Worm (Caenorhabditis elegans) whole organism, L3 larva: ENCODE measurements around the gene trap-2.

Experiments
- R02D3.7 ChIP-seq: fragments of 150-350 bp; optimal IDR thresholded peaks from 2 replicates; lab custom pipeline; 2014; ENCODE audit warnings: missing biosample characterization, missing genetic modification characterization
- ZK546.5 ChIP-seq: sonication (generic microtip); optimal IDR thresholded peaks from 2 replicates; lab custom pipeline; 2017; ENCODE audit warnings: missing biosample characterization, missing genetic modification characterization
- aly-2 ChIP-seq: fragments of 150-350 bp; optimal IDR thresholded peaks from 2 replicates; lab custom pipeline; 2014; ENCODE audit warnings: missing biosample characterization, missing genetic modification characterization
- ama-1 ChIP-seq: fragments of 150-350 bp; optimal IDR thresholded peaks from 2 replicates; lab custom pipeline; 2018
- ceh-16 ChIP-seq: sonication (generic microtip); optimal IDR thresholded peaks from 2 replicates; lab custom pipeline; 2017; ENCODE audit warnings: missing biosample characterization, missing genetic modification characterization
- ceh-28 ChIP-seq: fragments of 150-350 bp; optimal IDR thresholded peaks from 2 replicates; lab custom pipeline; 2014; ENCODE audit warnings: missing biosample characterization, missing genetic modification reagents, missing genetic modification characterization
- ceh-82 ChIP-seq: fragments of 150-350 bp; optimal IDR thresholded peaks from 2 replicates; lab custom pipeline; 2014; ENCODE audit warnings: missing biosample characterization, missing genetic modification characterization
- ceh-9 ChIP-seq: sonication (generic microtip); optimal IDR thresholded peaks from 2 replicates; lab custom pipeline; 2018; ENCODE audit warnings: missing biosample characterization, missing genetic modification characterization
- daf-12 ChIP-seq: fragments of 150-350 bp; optimal IDR thresholded peaks from 2 replicates; lab custom pipeline; 2014; ENCODE audit warnings: missing biosample characterization, missing genetic modification reagents, missing genetic modification characterization
- egl-5 ChIP-seq: fragments of 150-350 bp; optimal IDR thresholded peaks from 2 replicates; lab custom pipeline; 2017; ENCODE audit warnings: missing biosample characterization, missing genetic modification reagents, missing genetic modification characterization, inconsistent platforms
- elt-1 ChIP-seq: fragments of 150-350 bp; optimal IDR thresholded peaks from 2 replicates; lab custom pipeline; 2014; ENCODE audit warnings: missing biosample characterization, missing genetic modification characterization
- elt-2 ChIP-seq: sonication (generic microtip); optimal IDR thresholded peaks from 2 replicates; lab custom pipeline; 2016; ENCODE audit warnings: missing genetic modification reagents, mild to moderate bottlenecking, missing genetic modification characterization, missing compliant biosample characterization
- elt-3 ChIP-seq, 3 experiments: fragments of 150-350 bp in 1 of 3; sonication (generic microtip) in 2 of 3; optimal IDR thresholded peaks; 2 replicates in 2 of 3; 4 replicates in 1 of 3; lab custom pipeline; 2014 to 2017; ENCODE audit warnings: missing biosample characterization in 3 of 3, missing genetic modification characterization in 3 of 3
- eor-1 ChIP-seq, 2 experiments: fragments of 150-350 bp; optimal IDR thresholded peaks; 2 replicates each; lab custom pipeline; 2014 to 2018; ENCODE audit warnings: missing biosample characterization in 2 of 2, missing genetic modification characterization in 2 of 2
- fkh-10 ChIP-seq: sonication (generic microtip); optimal IDR thresholded peaks from 2 replicates; lab custom pipeline; 2017; ENCODE audit warnings: missing biosample characterization, missing genetic modification reagents, missing genetic modification characterization
- fkh-2 ChIP-seq: fragments of 150-350 bp; optimal IDR thresholded peaks from 2 replicates; lab custom pipeline; 2014; ENCODE audit warnings: missing biosample characterization, missing genetic modification reagents, missing genetic modification characterization
- fos-1 ChIP-seq: fragments of 150-350 bp; optimal IDR thresholded peaks from 2 replicates; lab custom pipeline; 2014; ENCODE audit warnings: missing biosample characterization, missing genetic modification characterization
- hmg-11 ChIP-seq: sonication (generic microtip); optimal IDR thresholded peaks from 2 replicates; lab custom pipeline; 2016; ENCODE audit warnings: missing genetic modification characterization, missing compliant biosample characterization
- jun-1 ChIP-seq: fragments of 150-350 bp; optimal IDR thresholded peaks from 2 replicates; lab custom pipeline; 2014; ENCODE audit warnings: missing biosample characterization, missing genetic modification reagents, missing genetic modification characterization
- lin-15B ChIP-seq: fragments of 150-350 bp; optimal IDR thresholded peaks from 2 replicates; lab custom pipeline; 2014; ENCODE audit warnings: missing biosample characterization, missing genetic modification characterization
- lin-39 ChIP-seq: fragments of 150-350 bp; optimal IDR thresholded peaks from 2 replicates; lab custom pipeline; 2018; ENCODE audit warnings: missing biosample characterization, missing genetic modification reagents, missing genetic modification characterization
- lsy-12 ChIP-seq: sonication (generic microtip); optimal IDR thresholded peaks from 2 replicates; lab custom pipeline; 2016; ENCODE audit warnings: mild to moderate bottlenecking, missing genetic modification characterization, missing compliant biosample characterization
- mml-1 ChIP-seq: fragments of 150-350 bp; sonication (generic microtip); optimal IDR thresholded peaks from 3 replicates; lab custom pipeline; 2014; ENCODE audit warnings: missing biosample characterization, missing genetic modification characterization
- nfya-1 ChIP-seq: sonication (generic microtip); optimal IDR thresholded peaks from 2 replicates; lab custom pipeline; 2017; ENCODE audit warnings: missing genetic modification characterization, mild to moderate bottlenecking, missing compliant biosample characterization, antibody characterized with exemption, moderate library complexity; ENCODE audit not compliant: insufficient read depth
- nhr-11 ChIP-seq: fragments of 150-350 bp; optimal IDR thresholded peaks from 2 replicates; lab custom pipeline; 2014; ENCODE audit warnings: missing biosample characterization, missing genetic modification characterization
- nhr-12 ChIP-seq: fragments of 150-350 bp; optimal IDR thresholded peaks from 2 replicates; lab custom pipeline; 2014; ENCODE audit warnings: missing biosample characterization, missing genetic modification characterization
- nhr-23 ChIP-seq: fragments of 150-350 bp; optimal IDR thresholded peaks from 2 replicates; lab custom pipeline; 2014; ENCODE audit warnings: missing biosample characterization, missing genetic modification reagents, missing genetic modification characterization
- nhr-237 ChIP-seq: fragments of 150-350 bp; optimal IDR thresholded peaks from 2 replicates; lab custom pipeline; 2014; ENCODE audit warnings: missing biosample characterization, missing genetic modification characterization
- nhr-25 ChIP-seq: sonication (generic microtip); optimal IDR thresholded peaks from 2 replicates; lab custom pipeline; 2017; ENCODE audit warnings: missing biosample characterization, missing genetic modification characterization
- nhr-28 ChIP-seq: fragments of 150-350 bp; optimal IDR thresholded peaks from 2 replicates; lab custom pipeline; 2014; ENCODE audit warnings: missing biosample characterization, missing genetic modification characterization
- nhr-43 ChIP-seq: sonication (generic microtip); optimal IDR thresholded peaks from 2 replicates; lab custom pipeline; 2016; ENCODE audit warnings: mild to moderate bottlenecking, missing genetic modification characterization, missing compliant biosample characterization; ENCODE audit not compliant: poor library complexity, severe bottlenecking
- nhr-67 ChIP-seq: fragments of 150-350 bp; optimal IDR thresholded peaks from 2 replicates; lab custom pipeline; 2014; ENCODE audit warnings: missing biosample characterization, missing genetic modification characterization
- nhr-76 ChIP-seq: fragments of 150-350 bp; sonication (generic microtip); optimal IDR thresholded peaks from 5 replicates; lab custom pipeline; 2014; ENCODE audit warnings: missing biosample characterization, missing genetic modification characterization
- nhr-77 ChIP-seq: fragments of 150-350 bp; optimal IDR thresholded peaks from 2 replicates; lab custom pipeline; 2014; ENCODE audit warnings: missing biosample characterization, missing genetic modification characterization
- pha-4 ChIP-seq: fragments of 150-350 bp; optimal IDR thresholded peaks from 2 replicates; lab custom pipeline; 2014; ENCODE audit warnings: missing biosample characterization, missing genetic modification reagents, missing genetic modification characterization
- pqm-1 ChIP-seq: fragments of 150-350 bp; optimal IDR thresholded peaks from 2 replicates; lab custom pipeline; 2017; ENCODE audit warnings: missing biosample characterization, missing genetic modification characterization, inconsistent platforms
- sea-2 ChIP-seq: fragments of 150-350 bp; sonication (generic microtip); optimal IDR thresholded peaks from 4 replicates; lab custom pipeline; 2014; ENCODE audit warnings: missing biosample characterization, missing genetic modification reagents, missing genetic modification characterization
- skn-1 ChIP-seq: fragments of 150-350 bp; optimal IDR thresholded peaks from 2 replicates; lab custom pipeline; 2014; ENCODE audit warnings: missing biosample characterization, missing genetic modification characterization
- snpc-4 ChIP-seq: fragments of 150-350 bp; optimal IDR thresholded peaks from 2 replicates; lab custom pipeline; 2014; ENCODE audit warnings: missing biosample characterization, missing genetic modification characterization
- tbx-2 ChIP-seq: sonication (generic microtip); optimal IDR thresholded peaks from 2 replicates; lab custom pipeline; 2016; ENCODE audit warnings: mild to moderate bottlenecking, missing genetic modification characterization, missing compliant biosample characterization
- unc-39 ChIP-seq: sonication (generic microtip); optimal IDR thresholded peaks from 4 replicates; lab custom pipeline; 2017; ENCODE audit warnings: missing biosample characterization, missing genetic modification characterization
- unc-62 ChIP-seq: fragments of 150-350 bp; sonication (generic microtip); optimal IDR thresholded peaks from 4 replicates; lab custom pipeline; 2014; ENCODE audit warnings: missing biosample characterization, missing genetic modification reagents, missing genetic modification characterization
- zag-1 ChIP-seq: fragments of 150-350 bp; optimal IDR thresholded peaks from 2 replicates; lab custom pipeline; 2014; ENCODE audit warnings: missing biosample characterization, missing genetic modification characterization
- ztf-11 ChIP-seq: fragments of 150-350 bp; optimal IDR thresholded peaks from 2 replicates; lab custom pipeline; 2014; ENCODE audit warnings: missing biosample characterization, missing genetic modification characterization
- ztf-4 ChIP-seq: fragments of 150-350 bp; optimal IDR thresholded peaks from 2 replicates; lab custom pipeline; 2014; ENCODE audit warnings: missing biosample characterization, missing genetic modification characterization

The trap-2 gene

ce11 chrX:813063-813462 is 45.2 kb upstream of the trap-2 start, which contains the start of gene F25E2.3:
TSS of gene F25E2.3 (minus strand) at chrX:813163.
- TF ChIP-seq pha-4 = no peak
- no peak for TF ChIP-seq mml-1 (tag; lab: Kevin White, UChicago)
- TF ChIP-seq ztf-11 (tag; lab: Kevin White, UChicago) = no peak
- no peak for TF ChIP-seq zag-1 (tag; lab: Kevin White, UChicago)
- TF ChIP-seq hmg-11 (tag; lab: Kevin White, UChicago) = no peak
- TF ChIP-seq unc-62 (GFP tag; lab: Kevin White, UChicago) = no peak
- TF ChIP-seq fos-1 = no peak
- TF ChIP-seq ceh-9 (tag; lab: Kevin White, UChicago) = no peak
- TF ChIP-seq, all 47 proteins: peak for 0

ce11 chrX:812264-812663 is 44.4 kb upstream of the trap-2 start:
- TF ChIP-seq nhr-25 (no peak), ZK546.5 (tag; lab: Kevin White, UChicago) (no peak), ceh-16 (tag; lab: Kevin White, UChicago) (no peak), fkh-2 (no peak), ceh-82 (tag; lab: Kevin White, UChicago) (no peak)

- no peak for TF ChIP-seq pha-4
- TF ChIP-seq lsy-12 (tag; lab: Kevin White, UChicago) = no peak
- TF ChIP-seq elt-3 (tag; optimal IDR thresholded peaks at IDR 0.05; lab: Kevin White, UChicago) = no peak
- TF ChIP-seq lin-15B (tag; lab: Kevin White, UChicago) = no peak
- no peak for TF ChIP-seq R02D3.7 (tag; lab: Kevin White, UChicago)
- no peak for TF ChIP-seq nfya-1 (tag; lab: Kevin White, UChicago)
- TF ChIP-seq, all 47 proteins: peak for 0
Observed at ce11 chrX:810694-811093, 42.8 kb upstream of the trap-2 start, which contains the start of gene F25E2.2. TSS of gene F25E2.2 (minus strand) at chrX:810794.

- TF ChIP-seq nhr-67 (tag; lab: Kevin White, UChicago) (peak; percentile 70), R02D3.7 (tag; lab: Kevin White, UChicago) (peak; percentile 92), jun-1 (tag; lab: Kevin White, UChicago) (peak; percentile 99), nhr-25 (peak; percentile 97), sea-2 (GFP tag; lab: Kevin White, UChicago) (no peak), pqm-1 (tag; lab: Kevin White, UChicago) (peak; percentile 89), zag-1 (tag; lab: Kevin White, UChicago) (peak; percentile 91), ztf-11 (tag; lab: Kevin White, UChicago) (peak; percentile 66), egl-5 (peak; percentile 99), ama-1 (peak; percentile 56), nhr-11 (tag; lab: Kevin White, UChicago) (peak; percentile 96), nhr-77 (tag; lab: Kevin White, UChicago) (peak; percentile 98), fos-1 (peak; percentile 97), lsy-12 (tag; lab: Kevin White, UChicago) (peak; percentile 96), nhr-76 (tag; lab: Kevin White, UChicago) (peak; percentile 93), nhr-237 (tag; lab: Kevin White, UChicago) (peak; percentile 70), mml-1 (tag; lab: Kevin White, UChicago) (no peak), ceh-9 (tag; lab: Kevin White, UChicago) (peak; percentile 61), fkh-10 (peak; percentile 97), nhr-23 (tag; lab: Kevin White, UChicago) (peak; percentile 99), nhr-28 (tag; lab: Kevin White, UChicago) (peak; percentile 96), unc-39 (peak; percentile 50), elt-1 (tag; lab: Kevin White, UChicago) (peak; percentile 74), eor-1 (tag; optimal IDR thresholded peaks at IDR 0.05; lab: Kevin White, UChicago) (peak in 1 of 2 experiments; percentile 78), ceh-28 (tag; lab: Kevin White, UChicago) (peak; percentile 98), tbx-2 (peak; percentile 98), hmg-11 (tag; lab: Kevin White, UChicago) (peak; percentile 100), fkh-2 (peak; percentile 93), unc-62 (GFP tag; lab: Kevin White, UChicago) (peak; percentile 91), pha-4 (peak; percentile 97), nhr-12 (tag; lab: Kevin White, UChicago) (peak; percentile 23), aly-2 (tag; lab: Kevin White, UChicago) (peak; percentile 95), elt-2 (tag; lab: Kevin White, UChicago) (peak; percentile 88), ceh-16 (tag; lab: Kevin White, UChicago) (peak; percentile 77), elt-3 (tag; optimal IDR thresholded peaks at IDR 0.05; lab: Kevin White, UChicago) (peak; percentile 85 to 96 (median 87)), nfya-1 (tag; lab: Kevin White, UChicago) (peak; percentile 95), daf-12 (tag; lab: Kevin White, UChicago) (peak; percentile 84), ztf-4 (peak; percentile 88), ceh-82 (tag; lab: Kevin White, UChicago) (peak; percentile 99), lin-15B (tag; lab: Kevin White, UChicago) (peak; percentile 66), snpc-4 (tag; lab: Kevin White, UChicago) (peak; percentile 95), lin-39 (tag; lab: Kevin White, UChicago) (peak; percentile 99), nhr-43 (tag; lab: Kevin White, UChicago) (peak; percentile 99), skn-1 (tag; lab: Kevin White, UChicago) (peak; percentile 97)
Observed at ce11 chrX:806515-806914, 38.6 kb upstream of the trap-2 start.
